Worm (Caenorhabditis elegans) whole organism, L3 larva: ENCODE measurements around the gene cyp-44A1.

Source experiments
- ama-1 ChIP-seq: fragments of 150-350 bp; optimal IDR thresholded peaks from 2 replicates; lab custom pipeline; 2018
- fkh-10 ChIP-seq: sonication (generic microtip); optimal IDR thresholded peaks from 2 replicates; lab custom pipeline; 2017; ENCODE audit warnings: missing biosample characterization, missing genetic modification reagents, missing genetic modification characterization
- lin-15B ChIP-seq: fragments of 150-350 bp; optimal IDR thresholded peaks from 2 replicates; lab custom pipeline; 2014; ENCODE audit warnings: missing biosample characterization, missing genetic modification characterization
- lsy-12 ChIP-seq: sonication (generic microtip); optimal IDR thresholded peaks from 2 replicates; lab custom pipeline; 2016; ENCODE audit warnings: mild to moderate bottlenecking, missing genetic modification characterization, missing compliant biosample characterization
- mdl-1 ChIP-seq: fragments of 150-350 bp; optimal IDR thresholded peaks from 2 replicates; lab custom pipeline; 2014; ENCODE audit warnings: missing biosample characterization, missing genetic modification characterization
- nfya-1 ChIP-seq: sonication (generic microtip); optimal IDR thresholded peaks from 2 replicates; lab custom pipeline; 2017; ENCODE audit warnings: missing genetic modification characterization, mild to moderate bottlenecking, missing compliant biosample characterization, antibody characterized with exemption, moderate library complexity; ENCODE audit not compliant: insufficient read depth
- nhr-12 ChIP-seq: fragments of 150-350 bp; optimal IDR thresholded peaks from 2 replicates; lab custom pipeline; 2014; ENCODE audit warnings: missing biosample characterization, missing genetic modification characterization
- nhr-237 ChIP-seq: fragments of 150-350 bp; optimal IDR thresholded peaks from 2 replicates; lab custom pipeline; 2014; ENCODE audit warnings: missing biosample characterization, missing genetic modification characterization
- nhr-28 ChIP-seq: fragments of 150-350 bp; optimal IDR thresholded peaks from 2 replicates; lab custom pipeline; 2014; ENCODE audit warnings: missing biosample characterization, missing genetic modification characterization
- nhr-76 ChIP-seq: fragments of 150-350 bp; sonication (generic microtip); optimal IDR thresholded peaks from 5 replicates; lab custom pipeline; 2014; ENCODE audit warnings: missing biosample characterization, missing genetic modification characterization
- pha-4 ChIP-seq: fragments of 150-350 bp; optimal IDR thresholded peaks from 2 replicates; lab custom pipeline; 2014; ENCODE audit warnings: missing biosample characterization, missing genetic modification reagents, missing genetic modification characterization
- snpc-4 ChIP-seq: fragments of 150-350 bp; optimal IDR thresholded peaks from 2 replicates; lab custom pipeline; 2014; ENCODE audit warnings: missing biosample characterization, missing genetic modification characterization
- unc-39 ChIP-seq: sonication (generic microtip); optimal IDR thresholded peaks from 4 replicates; lab custom pipeline; 2017; ENCODE audit warnings: missing biosample characterization, missing genetic modification characterization
- ztf-11 ChIP-seq: fragments of 150-350 bp; optimal IDR thresholded peaks from 2 replicates; lab custom pipeline; 2014; ENCODE audit warnings: missing biosample characterization, missing genetic modification characterization

DNA sequence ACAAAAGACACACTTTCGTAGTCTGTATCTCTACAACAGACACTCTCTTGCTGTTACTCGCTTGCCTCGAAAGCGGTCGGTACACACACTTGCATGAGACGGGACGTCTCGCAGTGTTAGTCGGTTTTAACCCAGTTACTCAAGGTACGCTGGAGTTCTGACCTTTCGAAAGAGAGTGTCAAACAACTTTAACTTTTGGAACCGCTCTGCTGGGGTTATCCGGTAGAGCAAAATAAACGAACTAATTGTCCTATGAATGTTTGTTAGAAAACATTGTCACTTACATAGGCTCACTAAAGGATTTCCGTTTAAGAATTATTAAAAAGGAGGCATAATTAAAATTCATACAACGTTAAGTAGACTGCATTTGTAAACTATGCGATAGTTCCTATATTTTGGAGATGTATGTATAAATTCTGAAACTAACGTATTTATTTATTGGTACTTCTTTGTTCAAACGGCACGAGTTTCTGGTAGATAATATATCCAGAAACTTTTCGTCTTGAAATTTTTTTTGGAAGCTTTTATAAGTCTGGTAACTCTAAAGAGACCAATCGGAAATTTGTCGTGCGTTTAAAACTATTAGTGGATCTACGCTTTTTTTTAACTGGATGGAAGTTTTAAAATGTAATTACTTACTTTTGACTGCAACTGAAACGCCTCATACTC, 39.8 kb downstream of the cyp-44A1 start:
- TF ChIP-seq unc-39 (tag; lab: Kevin White, UChicago) (peak; percentile 35), ztf-11 (tag; lab: Kevin White, UChicago) (peak; percentile 61), nfya-1 (tag; lab: Kevin White, UChicago) (peak; percentile 97), nhr-237 (tag; lab: Kevin White, UChicago) (peak; percentile 57), nhr-76 (peak; percentile 52), lin-15B (tag; lab: Kevin White, UChicago) (peak; percentile 85), nhr-28 (tag; lab: Kevin White, UChicago) (peak; percentile 76), pha-4 (peak; percentile 99), lsy-12 (tag; lab: Kevin White, UChicago) (peak; percentile 98), ama-1 (lab: Kevin White, UChicago) (peak; percentile 100), snpc-4 (tag; lab: Kevin White, UChicago) (peak; percentile 100), fkh-10 (GFP tag; lab: Kevin White, UChicago) (peak; percentile 99), nhr-12 (no peak), mdl-1 (tag; lab: Kevin White, UChicago) (peak; percentile 29)
